Fruit fly (Drosophila melanogaster) whole organism, embryonic: Measurements from ENCODE around the gene ssp7.

Experiments used
- Asciz ChIP-seq: fragments of 200-800 bp; sonication (Bioruptor generic); optimal IDR thresholded peaks from 2 replicates; lab custom pipeline; 2017; ENCODE audit warnings: missing biosample characterization, mild to moderate bottlenecking, missing genetic modification characterization, missing genetic modification reagents
- Bgb ChIP-seq: fragments of 200-800 bp; sonication (Bioruptor generic); IDR thresholded peaks from 2 replicates; pipeline ENCODE4 v1.3.6; 2022; ENCODE audit warnings: missing biosample characterization, missing genetic modification characterization; ENCODE audit not compliant: partially characterized antibody
- CG10431 ChIP-seq: fragments of 200-800 bp; sonication (Bioruptor generic); optimal IDR thresholded peaks from 3 replicates; lab custom pipeline; 2018; ENCODE audit warnings: missing biosample characterization, mild to moderate bottlenecking, missing genetic modification characterization
- CG10543 ChIP-seq: fragments of 200-800 bp; sonication (Bioruptor generic); optimal IDR thresholded peaks from 3 replicates; lab custom pipeline; 2017; ENCODE audit warnings: missing biosample characterization, mild to moderate bottlenecking, missing genetic modification characterization, moderate library complexity
- CG11456 ChIP-seq: fragments of 200-800 bp; sonication (Bioruptor generic); IDR thresholded peaks from 3 replicates; pipeline ENCODE4 v1.3.6; 2022; ENCODE audit warnings: missing biosample characterization, missing genetic modification characterization
- CG12155 ChIP-seq: fragments of 200-800 bp; sonication (Bioruptor generic); optimal IDR thresholded peaks from 3 replicates; lab custom pipeline; 2016; ENCODE audit warnings: missing biosample characterization, missing genetic modification characterization
- CG14667 ChIP-seq: fragments of 200-800 bp; sonication (Bioruptor generic); IDR thresholded peaks from 2 replicates; pipeline ENCODE4 v1.3.6; 2022; ENCODE audit warnings: missing biosample characterization, missing genetic modification characterization
- CG14860 ChIP-seq: fragments of 200-800 bp; sonication (Bioruptor generic); IDR thresholded peaks from 3 replicates; pipeline ENCODE4 v1.3.6; 2022; ENCODE audit warnings: missing biosample characterization, missing genetic modification characterization; ENCODE audit not compliant: partially characterized antibody
- CG1529 ChIP-seq: fragments of 200-800 bp; sonication (Bioruptor generic); optimal IDR thresholded peaks from 3 replicates; lab custom pipeline; 2018; ENCODE audit warnings: missing biosample characterization, missing genetic modification characterization
- CG1603 ChIP-seq: fragments of 200-800 bp; sonication (Bioruptor generic); optimal IDR thresholded peaks from 2 replicates; lab custom pipeline; 2019; ENCODE audit warnings: missing biosample characterization, mild to moderate bottlenecking, missing genetic modification characterization, moderate library complexity
- CG17186 ChIP-seq: fragments of 200-800 bp; sonication (Bioruptor generic); optimal IDR thresholded peaks from 3 replicates; lab custom pipeline; 2017; ENCODE audit warnings: missing biosample characterization, missing genetic modification reagents, missing genetic modification characterization
- CG17568 ChIP-seq: fragments of 200-800 bp; sonication (Bioruptor generic); optimal IDR thresholded peaks from 2 replicates; lab custom pipeline; 2018; ENCODE audit warnings: missing biosample characterization, mild to moderate bottlenecking, missing genetic modification characterization, moderate library complexity
- CG18262 ChIP-seq: fragments of 200-800 bp; optimal IDR thresholded peaks from 3 replicates; lab custom pipeline; 2019; ENCODE audit warnings: missing biosample characterization, mild to moderate bottlenecking, missing genetic modification characterization, moderate library complexity
- CG18619 ChIP-seq: fragments of 200-800 bp; sonication (Bioruptor generic); optimal IDR thresholded peaks from 3 replicates; lab custom pipeline; 2017; ENCODE audit warnings: missing biosample characterization, mild to moderate bottlenecking, missing genetic modification characterization
- CG30431 ChIP-seq: fragments of 200-800 bp; sonication (Bioruptor generic); optimal IDR thresholded peaks from 2 replicates; lab custom pipeline; 2017; ENCODE audit warnings: missing biosample characterization, missing genetic modification characterization
- CG33557 ChIP-seq: fragments of 200-800 bp; sonication (Bioruptor generic); optimal IDR thresholded peaks from 2 replicates; lab custom pipeline; 2019; ENCODE audit warnings: missing biosample characterization, mild to moderate bottlenecking, missing genetic modification characterization, moderate library complexity
- CG34224 ChIP-seq: fragments of 200-800 bp; sonication (Bioruptor generic); IDR thresholded peaks from 3 replicates; pipeline ENCODE4 v1.3.6; 2022; ENCODE audit warnings: missing biosample characterization, missing genetic modification characterization; ENCODE audit not compliant: partially characterized antibody
- CG6254 ChIP-seq: fragments of 200-800 bp; sonication (Bioruptor generic); optimal IDR thresholded peaks from 3 replicates; lab custom pipeline; 2017; ENCODE audit warnings: mild to moderate bottlenecking, missing biosample characterization, missing genetic modification reagents, missing genetic modification characterization
- CG6654 ChIP-seq: fragments of 200-800 bp; sonication (Bioruptor generic); optimal IDR thresholded peaks from 2 replicates; lab custom pipeline; 2017; ENCODE audit warnings: missing biosample characterization, mild to moderate bottlenecking, missing genetic modification characterization
- CG6813 ChIP-seq: fragments of 200-800 bp; sonication (Bioruptor generic); optimal IDR thresholded peaks from 2 replicates; lab custom pipeline; 2017; ENCODE audit warnings: missing biosample characterization, missing genetic modification characterization, mild to moderate bottlenecking, moderate library complexity, missing genetic modification reagents
- CG7786 ChIP-seq: fragments of 200-800 bp; sonication (Bioruptor generic); optimal IDR thresholded peaks from 2 replicates; lab custom pipeline; 2016; ENCODE audit warnings: missing biosample characterization, missing genetic modification characterization
- CG8924 ChIP-seq: fragments of 200-800 bp; optimal IDR thresholded peaks from 3 replicates; lab custom pipeline; 2019; ENCODE audit warnings: missing biosample characterization, mild to moderate bottlenecking, missing genetic modification characterization, moderate library complexity
- CG9215 ChIP-seq: fragments of 200-800 bp; sonication (Bioruptor generic); IDR thresholded peaks from 2 replicates; pipeline ENCODE4 v1.3.6; 2022; ENCODE audit warnings: missing biosample characterization, missing genetic modification characterization
- CHES-1-like ChIP-seq: fragments of 200-800 bp; sonication (Bioruptor generic); optimal IDR thresholded peaks from 2 replicates; lab custom pipeline; 2016; ENCODE audit warnings: missing biosample characterization, missing genetic modification characterization
- D19B ChIP-seq: fragments of 200-800 bp; sonication (Bioruptor generic); optimal IDR thresholded peaks from 2 replicates; lab custom pipeline; 2017; ENCODE audit warnings: missing biosample characterization, mild to moderate bottlenecking, missing genetic modification characterization
- Dad ChIP-seq: fragments of 200-800 bp; sonication (Bioruptor generic); optimal IDR thresholded peaks from 3 replicates; lab custom pipeline; 2016; ENCODE audit warnings: missing biosample characterization, missing genetic modification characterization
- Dp ChIP-seq: fragments of 200-800 bp; sonication (Bioruptor generic); optimal IDR thresholded peaks from 2 replicates; lab custom pipeline; 2018; ENCODE audit warnings: missing biosample characterization, mild to moderate bottlenecking, missing genetic modification characterization, moderate library complexity
- Dref ChIP-seq: fragments of 200-800 bp; sonication (Bioruptor generic); IDR thresholded peaks from 2 replicates; pipeline ENCODE4 v1.3.6; 2022; ENCODE audit warnings: missing biosample characterization, missing genetic modification characterization
- Drgx ChIP-seq: fragments of 200-800 bp; sonication (Bioruptor generic); IDR thresholded peaks from 2 replicates; pipeline ENCODE4 v1.3.6; 2022; ENCODE audit warnings: missing biosample characterization, missing genetic modification characterization
- E2f1 ChIP-seq: fragments of 200-800 bp; sonication (Bioruptor generic); IDR thresholded peaks from 2 replicates; pipeline ENCODE4 v1.3.6; 2022; ENCODE audit warnings: missing biosample characterization, missing genetic modification characterization
- Rx ChIP-seq: fragments of 200-800 bp; sonication (Bioruptor generic); IDR thresholded peaks from 2 replicates; pipeline ENCODE4 v1.3.6; 2022; ENCODE audit warnings: missing biosample characterization, missing genetic modification characterization
- Stat92E ChIP-seq, 3 experiments: fragments of >200 bp in 2 of 3; fragments of 200-800 bp in 1 of 3; sonication (Bioruptor generic) in 1 of 3; optimal IDR thresholded peaks; 2 replicates each; lab custom pipeline; 2017 to 2019; ENCODE audit warnings: missing biosample characterization in 3 of 3, missing genetic modification characterization in 3 of 3, mild to moderate bottlenecking in 1 of 3, moderate library complexity in 1 of 3
- bab2 ChIP-seq: fragments of 200-800 bp; sonication (Bioruptor generic); optimal IDR thresholded peaks from 2 replicates; lab custom pipeline; 2016; ENCODE audit warnings: missing biosample characterization, missing genetic modification characterization
- bcd ChIP-seq: fragments of 200-800 bp; sonication (Bioruptor generic); optimal IDR thresholded peaks from 2 replicates; lab custom pipeline; 2017; ENCODE audit warnings: missing biosample characterization, mild to moderate bottlenecking, missing genetic modification characterization
- cato ChIP-seq: fragments of 200-800 bp; sonication (Bioruptor generic); optimal IDR thresholded peaks from 2 replicates; lab custom pipeline; 2016; ENCODE audit warnings: missing biosample characterization, missing genetic modification characterization, borderline replicate concordance
- chm ChIP-seq: fragments of 200-800 bp; sonication (Bioruptor generic); IDR thresholded peaks from 2 replicates; pipeline ENCODE4 v1.3.6; 2022; ENCODE audit warnings: missing biosample characterization, missing genetic modification characterization
- fru ChIP-seq: fragments of >200 bp; optimal IDR thresholded peaks from 2 replicates; lab custom pipeline; 2017
- gcm2 ChIP-seq: fragments of 200-800 bp; sonication (Bioruptor generic); optimal IDR thresholded peaks from 2 replicates; lab custom pipeline; 2016; ENCODE audit warnings: missing biosample characterization, missing genetic modification characterization
- lbe ChIP-seq: fragments of 200-800 bp; sonication (Bioruptor generic); optimal IDR thresholded peaks from 2 replicates; lab custom pipeline; 2016; ENCODE audit warnings: missing biosample characterization, mild to moderate bottlenecking, missing genetic modification characterization
- mld ChIP-seq: fragments of 200-800 bp; sonication (Bioruptor generic); IDR thresholded peaks from 3 replicates; pipeline ENCODE4 v1.3.6; 2022; ENCODE audit warnings: missing biosample characterization, missing genetic modification characterization; ENCODE audit not compliant: partially characterized antibody
- nmo ChIP-seq: fragments of 200-800 bp; sonication (Bioruptor generic); optimal IDR thresholded peaks from 2 replicates; lab custom pipeline; 2018; ENCODE audit warnings: missing biosample characterization, mild to moderate bottlenecking, missing genetic modification characterization, moderate library complexity
- odd ChIP-seq: fragments of 200-800 bp; sonication (Bioruptor generic); optimal IDR thresholded peaks from 2 replicates; lab custom pipeline; 2017; ENCODE audit warnings: missing biosample characterization, mild to moderate bottlenecking, missing genetic modification characterization
- onecut ChIP-seq: fragments of 200-800 bp; sonication (Bioruptor generic); IDR thresholded peaks from 2 replicates; pipeline ENCODE4 v1.3.6; 2022; ENCODE audit warnings: missing biosample characterization, missing genetic modification characterization
- seq ChIP-seq: fragments of 200-800 bp; sonication (Bioruptor generic); IDR thresholded peaks from 2 replicates; pipeline ENCODE4 v1.3.6; 2022; ENCODE audit warnings: missing biosample characterization, missing genetic modification characterization
- sna ChIP-seq: fragments of 200-800 bp; sonication (Bioruptor generic); IDR thresholded peaks from 2 replicates; pipeline ENCODE4 v1.3.6; 2022; ENCODE audit warnings: missing biosample characterization, missing genetic modification characterization; ENCODE audit not compliant: partially characterized antibody
- so ChIP-seq: fragments of 200-800 bp; sonication (Bioruptor generic); IDR thresholded peaks from 3 replicates; pipeline ENCODE4 v1.3.6; 2022; ENCODE audit warnings: missing biosample characterization, missing genetic modification characterization
- trem ChIP-seq: fragments of 200-800 bp; optimal IDR thresholded peaks from 3 replicates; lab custom pipeline; 2019; ENCODE audit warnings: missing biosample characterization, mild to moderate bottlenecking, missing genetic modification characterization, moderate library complexity
- ttk ChIP-seq: fragments of 200-800 bp; sonication (Bioruptor generic); IDR thresholded peaks from 2 replicates; pipeline ENCODE4 v2.1.2; 2022; ENCODE audit warnings: missing biosample characterization, missing genetic modification characterization
- vvl ChIP-seq: fragments of 200-800 bp; sonication (Bioruptor generic); IDR thresholded peaks from 2 replicates; pipeline ENCODE4 v1.3.6; 2022; ENCODE audit warnings: missing biosample characterization, missing genetic modification characterization

ssp7 gene

dm6 chrX:11153826-11154510, 13.9 kb upstream of the ssp7 start, which contains the start of the genes rtv and Dlic (continued):
- TF ChIP-seq CG6813 (GFP tag; lab: Kevin White, UChicago) (no peak), so (no peak), Dp (peak; percentile 50), CG10543 (GFP tag; lab: Kevin White, UChicago) (no peak), sna (GFP tag; lab: Robert Waterston, UW) (peak; percentile 73; the same call in 1 of the 2 replicates), cato (GFP tag; lab: Kevin White, UChicago) (no peak), CG18262 (tag; lab: Kevin White, UChicago) (peak; percentile 24), CG14667 (GFP tag; lab: Robert Waterston, UW) (no peak), CG33557 (GFP tag; lab: Kevin White, UChicago) (peak; percentile 6), onecut (GFP tag; lab: Robert Waterston, UW) (peak; percentile 33; the same call in 1 of the 2 replicates), E2f1 (GFP tag; lab: Robert Waterston, UW) (no peak), CG6654 (GFP tag; lab: Kevin White, UChicago) (no peak), CG9215 (GFP tag; lab: Robert Waterston, UW) (no peak), chm (no peak), CG8924 (tag; lab: Kevin White, UChicago) (peak; percentile 30), Dref (peak; percentile 60), mld (GFP tag; lab: Robert Waterston, UW) (no peak), CG30431 (no peak), CG12155 (GFP tag; lab: Kevin White, UChicago) (peak; percentile 91), CG7786 (GFP tag; lab: Kevin White, UChicago) (no peak), odd (GFP tag; lab: Kevin White, UChicago) (no peak), Drgx (GFP tag; lab: Robert Waterston, UW) (no peak), CG6254 (GFP tag; lab: Kevin White, UChicago) (no peak), Stat92E (GFP tag; optimal IDR thresholded peaks at IDR 0.05; lab: Kevin White, UChicago) (no peak), CHES-1-like (GFP tag; lab: Kevin White, UChicago) (no peak), vvl (GFP tag; lab: Robert Waterston, UW) (peak; percentile 15; the same call in 1 of the 2 replicates), CG14860 (GFP tag; lab: Robert Waterston, UW) (peak; percentile 57; the same call in 2 of the 3 replicates), Rx (GFP tag; lab: Robert Waterston, UW) (no peak), Asciz (GFP tag; lab: Kevin White, UChicago) (no peak), CG17186 (GFP tag; lab: Kevin White, UChicago) (no peak), bcd (GFP tag; lab: Kevin White, UChicago) (peak; percentile 16), Dad (GFP tag; lab: Kevin White, UChicago) (no peak), gcm2 (no peak), seq (GFP tag; lab: Robert Waterston, UW) (no peak), CG10431 (GFP tag; lab: Kevin White, UChicago) (no peak), ttk (GFP tag; lab: Robert Waterston, UW) (no peak), nmo (GFP tag; lab: Kevin White, UChicago) (peak; percentile 60), CG34224 (GFP tag; lab: Robert Waterston, UW) (peak; percentile 65; the same call in 2 of the 3 replicates), CG1603 (peak; percentile 23), Bgb (GFP tag; lab: Robert Waterston, UW) (peak; percentile 57; the same call in 1 of the 2 replicates), CG18619 (GFP tag; lab: Kevin White, UChicago) (no peak), bab2 (no peak), CG1529 (no peak), CG11456 (GFP tag; lab: Robert Waterston, UW) (peak; percentile 73; the same call in 2 of the 3 replicates), trem (tag; lab: Kevin White, UChicago) (peak; percentile 46), lbe (no peak), D19B (peak; percentile 57), fru (lab: Kevin White, UChicago) (no peak), CG17568 (GFP tag; lab: Kevin White, UChicago) (no peak)
